Worm (Caenorhabditis elegans) whole organism, L4/young adult: ENCODE measurements around the gene F47B8.18.

Source experiments
- W03F9.2 ChIP-seq: fragments of 150-350 bp; optimal IDR thresholded peaks from 2 replicates; lab custom pipeline; 2014; ENCODE audit warnings: missing biosample characterization, missing genetic modification characterization
- dao-5 ChIP-seq: sonication (generic microtip); optimal IDR thresholded peaks from 2 replicates; lab custom pipeline; 2016; ENCODE audit warnings: missing genotype, missing genetic modification characterization, moderate library complexity, missing compliant biosample characterization
- him-1 ChIP-seq: sonication (generic microtip); optimal IDR thresholded peaks from 2 replicates; lab custom pipeline; 2016; ENCODE audit warnings: missing genotype, missing genetic modification reagents, missing genetic modification characterization, missing compliant biosample characterization

DNA sequence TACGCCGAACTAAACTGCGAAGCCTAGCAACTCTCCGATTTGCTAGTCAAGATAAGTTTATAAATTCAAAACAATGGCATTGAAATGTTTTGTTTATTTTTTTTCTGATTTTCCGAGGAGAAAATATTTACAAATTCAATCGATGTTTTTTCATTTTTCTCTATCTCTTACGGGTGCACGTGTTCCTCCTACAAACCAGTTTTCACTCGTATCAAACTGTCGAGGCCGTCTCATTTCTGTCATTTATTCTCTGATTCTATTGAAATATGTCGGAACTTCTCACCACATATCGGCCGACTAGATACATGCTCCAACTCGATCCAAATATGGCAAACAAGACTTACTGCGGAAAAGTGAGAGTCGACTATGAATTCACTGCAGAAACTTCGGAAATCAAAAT is 6.2 kb upstream of the F47B8.18 start, which contains the start of gene F47B8.8:
- TF ChIP-seq W03F9.2 (tag; lab: Kevin White, UChicago): no peak
- TF ChIP-seq dao-5 (tag; lab: Kevin White, UChicago): no peak
- TF ChIP-seq him-1 (tag; lab: Kevin White, UChicago): no peak
